Worm (Caenorhabditis elegans) whole organism, L4 larva: Measurements from ENCODE around the gene C14F11.7.
A peak's percentile ranks its signal among the peaks of the same experiment; 100 is the strongest.

Experiments used
- D1046.2 ChIP-seq: fragments of 200-800 bp; sonication (Bioruptor generic); IDR thresholded peaks from 2 replicates; pipeline ENCODE4 v1.3.6; 2022; ENCODE audit warnings: missing genetic modification characterization, missing compliant biosample characterization
- R02D3.7 ChIP-seq: fragments of 150-350 bp; sonication (generic microtip); optimal IDR thresholded peaks from 3 replicates; lab custom pipeline; 2014; ENCODE audit warnings: missing biosample characterization, missing genetic modification characterization
- T20F7.1 ChIP-seq: fragments of 200-800 bp; sonication (Bioruptor generic); optimal IDR thresholded peaks from 2 replicates; lab custom pipeline; 2018; ENCODE audit warnings: mild to moderate bottlenecking, missing genetic modification characterization, missing compliant biosample characterization
- Y105C5A.15 ChIP-seq: fragments of 200-800 bp; sonication (Bioruptor generic); IDR thresholded peaks from 2 replicates; pipeline ENCODE4 v1.3.6; 2022; ENCODE audit warnings: missing genetic modification characterization, missing compliant biosample characterization
- Y5F2A.4 ChIP-seq: fragments of 200-800 bp; sonication (Bioruptor generic); optimal IDR thresholded peaks from 2 replicates; lab custom pipeline; 2018; ENCODE audit warnings: mild to moderate bottlenecking, missing genetic modification characterization, missing compliant biosample characterization
- ZK337.2 ChIP-seq: fragments of 200-800 bp; sonication (Bioruptor generic); IDR thresholded peaks from 2 replicates; pipeline ENCODE4 v1.3.6; 2022; ENCODE audit warnings: missing genetic modification reagents, missing genetic modification characterization, missing compliant biosample characterization
- aha-1 ChIP-seq: fragments of 150-350 bp; peaks from one replicate; lab custom pipeline; 2014; ENCODE audit warnings: missing biosample characterization, missing genetic modification characterization
- aly-2 ChIP-seq: sonication (generic microtip); optimal IDR thresholded peaks from 2 replicates; lab custom pipeline; 2018; ENCODE audit warnings: missing biosample characterization, missing genetic modification characterization
- ama-1 ChIP-seq: fragments of 150-350 bp; optimal IDR thresholded peaks from 2 replicates; lab custom pipeline; 2014; ENCODE audit warnings: inconsistent platforms, mixed read lengths
- ceh-28 ChIP-seq: fragments of 150-350 bp; optimal IDR thresholded peaks from 2 replicates; lab custom pipeline; 2014; ENCODE audit warnings: missing biosample characterization, missing genetic modification reagents, missing genetic modification characterization
- ceh-62 ChIP-seq: sonication (generic microtip); optimal IDR thresholded peaks from 2 replicates; lab custom pipeline; 2017; ENCODE audit warnings: missing biosample characterization, missing genetic modification characterization
- ceh-82 ChIP-seq: sonication (generic microtip); optimal IDR thresholded peaks from 2 replicates; lab custom pipeline; 2017; ENCODE audit warnings: missing biosample characterization, missing genetic modification characterization
- cey-2 ChIP-seq: sonication (generic microtip); optimal IDR thresholded peaks from 3 replicates; lab custom pipeline; 2017; ENCODE audit warnings: missing genetic modification characterization, mild to moderate bottlenecking, missing compliant biosample characterization, antibody characterized with exemption, borderline replicate concordance; ENCODE audit not compliant: insufficient read depth
- dmd-9 ChIP-seq: fragments of 200-800 bp; sonication (Bioruptor generic); IDR thresholded peaks from 2 replicates; pipeline ENCODE4 v1.3.6; 2022; ENCODE audit warnings: missing genetic modification reagents, missing genetic modification characterization, missing compliant biosample characterization
- dve-1 ChIP-seq: sonication (generic microtip); optimal IDR thresholded peaks from 2 replicates; lab custom pipeline; 2017; ENCODE audit warnings: antibody characterized with exemption, mild to moderate bottlenecking, missing genetic modification characterization, missing compliant biosample characterization; ENCODE audit not compliant: insufficient read depth
- egl-27 ChIP-seq: sonication (generic microtip); optimal IDR thresholded peaks from 3 replicates; lab custom pipeline; 2017; ENCODE audit warnings: missing biosample characterization, missing genetic modification reagents, missing genetic modification characterization
- egl-43 ChIP-seq: fragments of 200-800 bp; sonication (Bioruptor generic); IDR thresholded peaks from 2 replicates; pipeline ENCODE4 v1.3.6; 2022; ENCODE audit warnings: missing genetic modification reagents, missing genetic modification characterization, missing compliant biosample characterization
- fkh-10 ChIP-seq: fragments of 150-350 bp; optimal IDR thresholded peaks from 2 replicates; lab custom pipeline; 2014; ENCODE audit warnings: missing biosample characterization, missing genetic modification reagents, missing genetic modification characterization
- fos-1 ChIP-seq: fragments of 150-350 bp; optimal IDR thresholded peaks from 2 replicates; lab custom pipeline; 2014; ENCODE audit warnings: missing biosample characterization, missing genetic modification characterization
- hif-1 ChIP-seq, 2 experiments: sonication (generic microtip); optimal IDR thresholded peaks; 2 replicates each; lab custom pipeline; 2016 to 2017; ENCODE audit warnings: missing compliant biosample characterization in 2 of 2, missing genetic modification characterization in 2 of 2, missing genetic modification reagents in 2 of 2, missing genotype in 2 of 2, mild to moderate bottlenecking in 1 of 2
- hlh-11 ChIP-seq: fragments of 200-800 bp; sonication (Bioruptor generic); optimal IDR thresholded peaks from 2 replicates; lab custom pipeline; 2018; ENCODE audit warnings: mild to moderate bottlenecking, missing genetic modification characterization, missing compliant biosample characterization
- jun-1 ChIP-seq: fragments of 150-350 bp; optimal IDR thresholded peaks from 2 replicates; lab custom pipeline; 2014; ENCODE audit warnings: missing biosample characterization, missing genetic modification reagents, missing genetic modification characterization
- lin-38 ChIP-seq: fragments of 200-800 bp; sonication (Bioruptor generic); IDR thresholded peaks from 2 replicates; pipeline ENCODE4 v1.3.6; 2022; ENCODE audit warnings: missing genetic modification reagents, missing genetic modification characterization, missing compliant biosample characterization
- lsy-2 ChIP-seq, 2 experiments: fragments of 150-350 bp in 1 of 2; sonication (generic microtip) in 1 of 2; optimal IDR thresholded peaks; 2 replicates each; lab custom pipeline; 2014 to 2017; ENCODE audit warnings: missing biosample characterization in 2 of 2, missing genetic modification characterization in 2 of 2
- madf-5 ChIP-seq, 2 experiments: fragments of 200-800 bp; sonication (Bioruptor generic); IDR thresholded peaks; 2 replicates each; pipeline ENCODE4 v1.3.6; 2022; ENCODE audit warnings: missing compliant biosample characterization in 2 of 2, missing genetic modification characterization in 2 of 2
- madf-9 ChIP-seq: fragments of 200-800 bp; sonication (Bioruptor generic); conservative IDR thresholded peaks from 2 replicates; pipeline ENCODE4 v1.3.6; 2022; ENCODE audit warnings: missing genetic modification reagents, missing genetic modification characterization, missing compliant biosample characterization
- mep-1 ChIP-seq: fragments of 150-350 bp; sonication (generic microtip); optimal IDR thresholded peaks from 3 replicates; lab custom pipeline; 2014; ENCODE audit warnings: missing biosample characterization, missing genetic modification characterization
- mxl-3 ChIP-seq: fragments of 200-800 bp; sonication (Bioruptor generic); optimal IDR thresholded peaks from 2 replicates; lab custom pipeline; 2018; ENCODE audit warnings: mild to moderate bottlenecking, missing genetic modification characterization, missing compliant biosample characterization
- nhr-111 ChIP-seq: fragments of 200-800 bp; sonication (Bioruptor generic); optimal IDR thresholded peaks from 2 replicates; lab custom pipeline; 2018; ENCODE audit warnings: mild to moderate bottlenecking, missing genetic modification characterization, missing compliant biosample characterization
- nhr-25 ChIP-seq: sonication (generic microtip); optimal IDR thresholded peaks from 2 replicates; lab custom pipeline; 2017; ENCODE audit warnings: missing genetic modification characterization, mild to moderate bottlenecking, missing compliant biosample characterization, antibody characterized with exemption, moderate library complexity, borderline replicate concordance; ENCODE audit not compliant: insufficient read depth
- nhr-41 ChIP-seq: fragments of 200-800 bp; sonication (Bioruptor generic); IDR thresholded peaks from 2 replicates; pipeline ENCODE4 v1.3.6; 2022; ENCODE audit warnings: missing genetic modification reagents, missing genetic modification characterization, missing compliant biosample characterization
- nhr-42 ChIP-seq: fragments of 200-800 bp; sonication (Bioruptor generic); IDR thresholded peaks from 2 replicates; pipeline ENCODE4 v1.3.6; 2022; ENCODE audit warnings: missing genetic modification characterization, missing compliant biosample characterization
- nhr-48 ChIP-seq: sonication (generic microtip); optimal IDR thresholded peaks from 2 replicates; lab custom pipeline; 2016; ENCODE audit warnings: mild to moderate bottlenecking, missing genetic modification characterization, missing compliant biosample characterization
- nhr-76 ChIP-seq: fragments of 150-350 bp; optimal IDR thresholded peaks from 2 replicates; lab custom pipeline; 2014; ENCODE audit warnings: missing biosample characterization, missing genetic modification characterization
- nhr-77 ChIP-seq: fragments of 150-350 bp; optimal IDR thresholded peaks from 2 replicates; lab custom pipeline; 2014; ENCODE audit warnings: missing biosample characterization, missing genetic modification characterization
- pha-4 ChIP-seq, 2 experiments: fragments of 150-350 bp in 1 of 2; fragments of 200-800 bp in 1 of 2; sonication (Bioruptor generic) in 1 of 2; IDR thresholded peaks in 1 of 2; optimal IDR thresholded peaks in 1 of 2; 2 replicates each; pipeline versions ENCODE4 v1.3.6 to Lab custom; 2014 to 2022; ENCODE audit warnings: missing genetic modification characterization in 2 of 2, missing genetic modification reagents in 2 of 2, missing biosample characterization in 1 of 2, missing compliant biosample characterization in 1 of 2
- php-3 ChIP-seq: fragments of 200-800 bp; sonication (Bioruptor generic); IDR thresholded peaks from 2 replicates; pipeline ENCODE4 v1.3.6; 2022; ENCODE audit warnings: missing genetic modification reagents, missing genetic modification characterization, missing compliant biosample characterization
- pqm-1 ChIP-seq: sonication (generic microtip); optimal IDR thresholded peaks from 2 replicates; lab custom pipeline; 2017; ENCODE audit warnings: missing biosample characterization, missing genetic modification characterization
- skn-1 ChIP-seq: fragments of 150-350 bp; optimal IDR thresholded peaks from 2 replicates; lab custom pipeline; 2014; ENCODE audit warnings: missing biosample characterization, missing genetic modification characterization
- snpc-1.2 ChIP-seq: fragments of 200-800 bp; sonication (Bioruptor generic); IDR thresholded peaks from 2 replicates; pipeline ENCODE4 v1.3.6; 2022; ENCODE audit warnings: missing genetic modification reagents, missing genetic modification characterization, missing compliant biosample characterization
- snpc-4 ChIP-seq: fragments of 150-350 bp; optimal IDR thresholded peaks from 2 replicates; lab custom pipeline; 2014; ENCODE audit warnings: missing biosample characterization, missing genetic modification characterization
- tag-97 ChIP-seq: fragments of 200-800 bp; sonication (Bioruptor generic); IDR thresholded peaks from 2 replicates; pipeline ENCODE4 v1.3.6; 2022; ENCODE audit warnings: missing genetic modification characterization, missing compliant biosample characterization
- tra-1 ChIP-seq: fragments of 200-800 bp; sonication (Bioruptor generic); IDR thresholded peaks from 2 replicates; pipeline ENCODE4 v1.3.6; 2022; ENCODE audit warnings: missing genetic modification reagents, missing genetic modification characterization, missing compliant biosample characterization
- vab-7 ChIP-seq: fragments of 200-800 bp; sonication (Bioruptor generic); IDR thresholded peaks from 2 replicates; pipeline ENCODE4 v1.3.6; 2022; ENCODE audit warnings: missing genetic modification reagents, missing genetic modification characterization, missing compliant biosample characterization
- zag-1 ChIP-seq: fragments of 150-350 bp; optimal IDR thresholded peaks from 2 replicates; lab custom pipeline; 2014; ENCODE audit warnings: missing biosample characterization, missing genetic modification characterization
- zfp-2 ChIP-seq: sonication (generic microtip); optimal IDR thresholded peaks from 2 replicates; lab custom pipeline; 2016; ENCODE audit warnings: mild to moderate bottlenecking, missing genetic modification characterization, missing compliant biosample characterization
- zip-2 ChIP-seq: fragments of 150-350 bp; optimal IDR thresholded peaks from 2 replicates; lab custom pipeline; 2014; ENCODE audit warnings: missing biosample characterization, missing genetic modification characterization
- ztf-11 ChIP-seq: fragments of 150-350 bp; optimal IDR thresholded peaks from 2 replicates; lab custom pipeline; 2014; ENCODE audit warnings: missing biosample characterization, missing genetic modification characterization
- ztf-7 ChIP-seq: fragments of 150-350 bp; optimal IDR thresholded peaks from 2 replicates; lab custom pipeline; 2014; ENCODE audit warnings: missing biosample characterization, missing genetic modification characterization

Gene C14F11.7

DNA sequence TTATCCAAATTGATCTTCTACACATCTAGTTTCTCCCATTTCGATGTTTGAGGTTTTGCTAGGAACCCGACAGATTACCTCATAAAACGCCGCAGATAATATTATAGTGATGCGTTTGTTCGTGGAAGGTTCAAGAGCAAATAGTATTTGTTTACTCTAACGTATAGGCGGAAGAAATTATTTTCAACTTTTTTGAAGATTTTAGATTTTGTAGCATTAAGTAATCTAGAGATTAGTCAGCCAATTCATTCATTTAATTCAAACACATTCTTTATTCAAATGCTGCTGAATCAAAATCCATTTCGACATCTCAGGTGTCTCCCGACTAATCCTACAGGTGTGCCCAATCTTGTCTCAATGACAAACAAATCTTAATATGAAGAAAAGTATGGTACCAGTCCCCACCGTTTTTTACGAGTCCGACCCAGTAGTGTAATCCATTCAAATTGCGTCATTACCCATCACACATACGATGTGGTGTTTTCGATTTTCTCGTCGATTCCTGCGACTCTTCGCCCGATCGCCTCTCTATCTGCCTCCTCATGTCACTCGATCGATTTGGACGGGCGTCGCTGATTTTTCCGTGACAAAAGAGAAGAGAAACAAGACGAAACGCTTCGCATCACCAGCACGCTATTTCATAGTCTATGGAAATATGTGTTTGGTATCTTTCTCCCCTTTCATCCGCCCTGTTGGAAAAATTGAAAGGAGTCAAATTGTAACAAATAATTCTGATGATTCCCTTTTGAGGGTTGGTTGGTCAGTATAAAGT lies 45.7 kb upstream of the C14F11.7 start (continued):
- TF ChIP-seq php-3 (GFP tag; lab: Robert Waterston, UW) (peak; percentile 56; the same call in 1 of the 2 replicates), nhr-76 (tag; lab: Kevin White, UChicago) (peak; percentile 42), Y105C5A.15 (GFP tag; lab: Robert Waterston, UW) (no peak), ceh-82 (no peak), ztf-11 (tag; lab: Kevin White, UChicago) (no peak), fkh-10 (GFP tag; lab: Kevin White, UChicago) (no peak), cey-2 (no peak), lsy-2 (tag; optimal IDR thresholded peaks at IDR 0.05; lab: Kevin White, UChicago) (peak; percentile 1 to 46), egl-27 (tag; lab: Kevin White, UChicago) (no peak), Y5F2A.4 (no peak), madf-9 (GFP tag; lab: Robert Waterston, UW) (0 out of 2 replicates have a peak, but pooled peaks have one; percentile 14), pha-4 (GFP tag; IDR thresholded peaks at IDR 0.05; lab: Robert Waterston, UW) (no peak), pha-4 (tag; optimal IDR thresholded peaks at IDR 0.05; lab: Kevin White, UChicago) (no peak), egl-43 (GFP tag; lab: Robert Waterston, UW) (0 out of 2 replicates have a peak, but pooled peaks have one; percentile 61), nhr-25 (tag; lab: Kevin White, UChicago) (peak; percentile 54), dve-1 (tag; lab: Kevin White, UChicago) (peak; percentile 53), tag-97 (GFP tag; lab: Robert Waterston, UW) (no peak), nhr-77 (tag; lab: Kevin White, UChicago) (no peak), skn-1 (tag; lab: Kevin White, UChicago) (no peak), ama-1 (lab: Kevin White, UChicago) (peak; percentile 73), vab-7 (no peak), fos-1 (no peak), ZK337.2 (GFP tag; lab: Robert Waterston, UW) (no peak; the same call in 1 of the 2 replicates), T20F7.1 (GFP tag; lab: Kevin White, UChicago) (no peak), jun-1 (tag; lab: Kevin White, UChicago) (peak; percentile 25), ztf-7 (tag; lab: Kevin White, UChicago) (peak; percentile 49), snpc-4 (tag; lab: Kevin White, UChicago) (no peak), zip-2 (no peak), ceh-28 (peak; percentile 66), pqm-1 (tag; lab: Kevin White, UChicago) (no peak), nhr-42 (GFP tag; lab: Robert Waterston, UW) (peak; percentile 30; the same call in 1 of the 2 replicates), zfp-2 (no peak), ceh-62 (tag; lab: Kevin White, UChicago) (no peak), mep-1 (peak; percentile 61), dmd-9 (GFP tag; lab: Robert Waterston, UW) (no peak), lin-38 (GFP tag; lab: Robert Waterston, UW) (peak; percentile 25), nhr-48 (peak; percentile 1), madf-5 (GFP tag; IDR thresholded peaks at IDR 0.05; lab: Robert Waterston, UW) (no peak), aha-1 (tag; lab: Kevin White, UChicago) (peak; percentile 95), nhr-41 (GFP tag; lab: Robert Waterston, UW) (no peak), hif-1 (tag; optimal IDR thresholded peaks at IDR 0.05; lab: Kevin White, UChicago) (peak in 1 of 2 experiments; percentile 90), aly-2 (no peak), mxl-3 (GFP tag; lab: Kevin White, UChicago) (peak; percentile 73), snpc-1.2 (GFP tag; lab: Robert Waterston, UW) (no peak; the same call in 1 of the 2 replicates), D1046.2 (GFP tag; lab: Robert Waterston, UW) (no peak), hlh-11 (peak; percentile 86), R02D3.7 (tag; lab: Kevin White, UChicago) (no peak), nhr-111 (GFP tag; lab: Kevin White, UChicago) (no peak), tra-1 (peak; percentile 53; the same call in 1 of the 2 replicates), zag-1 (no peak)
